Worm (Caenorhabditis elegans) whole organism, midembryonic: ENCODE measurements around the gene srbc-3.

Experiments used
- T22C8.4 ChIP-seq: fragments of 200-800 bp; sonication (Bioruptor generic); IDR thresholded peaks from 2 replicates; pipeline ENCODE4 v1.3.6; 2022; ENCODE audit warnings: missing genetic modification characterization, missing compliant biosample characterization
- cog-1 ChIP-seq: sonication (generic microtip); optimal IDR thresholded peaks from 2 replicates; lab custom pipeline; 2016; ENCODE audit warnings: missing genetic modification characterization, missing compliant biosample characterization
- klf-2 ChIP-seq: fragments of 200-800 bp; sonication (Bioruptor generic); conservative IDR thresholded peaks from 2 replicates; pipeline ENCODE4 v1.3.6; 2022; ENCODE audit warnings: missing genetic modification reagents, missing genetic modification characterization, missing compliant biosample characterization
- tab-1 ChIP-seq: fragments of 200-800 bp; sonication (Bioruptor generic); IDR thresholded peaks from 2 replicates; pipeline ENCODE4 v1.3.6; 2022; ENCODE audit warnings: missing genetic modification characterization, missing compliant biosample characterization
- ztf-23 ChIP-seq: fragments of 200-800 bp; sonication (Bioruptor generic); IDR thresholded peaks from 2 replicates; pipeline ENCODE4 v1.3.6; 2022; ENCODE audit warnings: missing genetic modification reagents, missing genetic modification characterization, missing compliant biosample characterization
- ztf-29 ChIP-seq: fragments of 200-800 bp; sonication (Bioruptor generic); IDR thresholded peaks from 2 replicates; pipeline ENCODE4 v1.3.6; 2022; ENCODE audit warnings: missing genetic modification reagents, missing genetic modification characterization, missing compliant biosample characterization

ce11 chrV:3295368-3295767 lies 12.9 kb upstream of the srbc-3 start:
- TF ChIP-seq klf-2 (no peak), ztf-23 (GFP tag; lab: Robert Waterston, UW) (no peak), tab-1 (GFP tag; lab: Robert Waterston, UW) (no peak), ztf-29 (GFP tag; lab: Robert Waterston, UW) (no peak), T22C8.4 (no peak), cog-1 (tag; lab: Kevin White, UChicago) (no peak)
